Worm (Caenorhabditis elegans) whole organism, L3 larva: Measurements from ENCODE around the gene F54D10.4.

Experiments
- ceh-82 ChIP-seq: fragments of 150-350 bp; optimal IDR thresholded peaks from 2 replicates; lab custom pipeline; 2014; ENCODE audit warnings: missing biosample characterization, missing genetic modification characterization
- fkh-2 ChIP-seq: fragments of 150-350 bp; optimal IDR thresholded peaks from 2 replicates; lab custom pipeline; 2014; ENCODE audit warnings: missing biosample characterization, missing genetic modification reagents, missing genetic modification characterization

DNA sequence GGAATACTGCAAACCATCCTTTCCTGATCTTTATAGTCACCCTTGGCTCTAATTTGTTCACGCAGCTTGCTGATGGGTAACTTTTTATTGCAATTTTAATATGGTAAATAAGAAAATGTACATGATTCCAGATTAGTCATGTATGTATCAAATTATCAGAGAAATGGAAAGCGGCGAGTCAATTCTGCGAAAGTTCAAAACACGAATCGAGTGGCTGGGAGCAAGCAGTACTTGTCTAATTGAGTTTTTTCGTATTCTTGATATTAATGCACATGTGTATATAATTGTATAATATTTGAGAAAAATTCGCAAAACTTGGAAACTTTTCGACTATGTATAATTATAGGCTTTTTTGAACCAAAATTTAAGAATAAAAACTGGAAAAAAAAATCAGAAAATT, 47.9 kb downstream of the F54D10.4 start, which contains the start of gene T24E12.12:
- TF ChIP-seq fkh-2 (tag; lab: Kevin White, UChicago) (no peak), ceh-82 (tag; lab: Kevin White, UChicago) (no peak)
